Fruit fly (Drosophila melanogaster): ENCODE measurements around the gene Tango4.

DNA sequence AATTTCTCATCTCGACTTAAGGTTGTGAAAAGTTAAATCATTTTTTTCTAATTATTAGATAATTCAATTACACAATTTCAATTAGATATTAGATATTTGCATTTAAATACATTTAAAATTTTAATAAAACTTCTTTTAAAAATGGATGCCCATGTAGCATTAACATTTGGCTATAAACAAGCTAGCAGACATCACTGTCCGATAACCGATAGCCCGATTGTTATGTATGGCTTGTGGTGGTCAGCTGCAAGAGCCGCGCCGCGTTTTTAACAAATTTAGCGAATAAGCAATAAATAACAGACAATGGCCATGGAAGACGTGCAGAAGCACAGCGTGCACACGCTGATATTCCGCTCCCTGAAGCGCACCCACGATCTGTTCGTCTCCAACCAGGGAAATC, at the start of gene Tango4:
- no peak for TF ChIP-seq CG3919 (GFP tag; optimal IDR thresholded peaks at IDR 0.05)
- TF ChIP-seq Gug (GFP tag; IDR thresholded peaks at IDR 0.05), result no peak
- no peak for TF ChIP-seq CG31627 (GFP tag; optimal IDR thresholded peaks at IDR 0.05)
- TF ChIP-seq Eip78C (GFP tag), result no peak
- TF ChIP-seq esn (GFP tag; optimal IDR thresholded peaks at IDR 0.05), result no peak
- TF ChIP-seq Blimp-1 (GFP tag; optimal IDR thresholded peaks at IDR 0.05), result no peak
- no peak for TF ChIP-seq CG3032 (tag; optimal IDR thresholded peaks at IDR 0.05)
- no peak for TF ChIP-seq OdsH (GFP tag; optimal IDR thresholded peaks at IDR 0.05)
